Fruit fly (Drosophila melanogaster): Measurements from ENCODE around the gene CG10874.

The CG10874 gene

dm6 chr2L:2192123-2192601 is at the start of gene CG10874:
TSS of gene CG10874 (minus strand) at chr2L:2192386.
- TF ChIP-seq CTCF (optimal IDR thresholded peaks at IDR 0.05) (no peak), CG8478 (optimal IDR thresholded peaks at IDR 0.05) (no peak)

- TF ChIP-seq CTCF (optimal IDR thresholded peaks at IDR 0.05) (no peak), CG8478 (optimal IDR thresholded peaks at IDR 0.05) (no peak)
Observed at dm6 chr2L:2240493-2240892, 48.3 kb upstream of the CG10874 start, which contains the start of gene Tengl1. TSS of gene Tengl1 (minus strand) at chr2L:2240593.

dm6 chr2L:2239284-2239683 is 47.1 kb upstream of the CG10874 start, which contains the start of gene Tengl2:
TSS of gene Tengl2 (minus strand) at chr2L:2239384.
- TF ChIP-seq CTCF (optimal IDR thresholded peaks at IDR 0.05), result no peak
- TF ChIP-seq CG8478 (optimal IDR thresholded peaks at IDR 0.05), result no peak

- TF ChIP-seq CG8478 (optimal IDR thresholded peaks at IDR 0.05) (no peak), CTCF (optimal IDR thresholded peaks at IDR 0.05) (no peak)
Observed at dm6 chr2L:2238151-2238550, 46.0 kb upstream of the CG10874 start, which contains the start of gene Tengl3. TSS of gene Tengl3 (minus strand) at chr2L:2238251.

dm6 chr2L:2236722-2237121 is 44.5 kb upstream of the CG10874 start, which contains the start of gene Sec24CD:
TSS of gene Sec24CD (minus strand) at chr2L:2236844.
- TF ChIP-seq CG8478 (optimal IDR thresholded peaks at IDR 0.05), result no peak
- no peak for TF ChIP-seq CTCF (optimal IDR thresholded peaks at IDR 0.05)

- TF ChIP-seq CTCF (optimal IDR thresholded peaks at IDR 0.05), result no peak
- TF ChIP-seq CG8478 (optimal IDR thresholded peaks at IDR 0.05), result no peak
Observed at dm6 chr2L:2228179-2228849, 36.1 kb upstream of the CG10874 start.

- no peak for TF ChIP-seq CTCF (optimal IDR thresholded peaks at IDR 0.05)
- no peak for TF ChIP-seq CG8478 (optimal IDR thresholded peaks at IDR 0.05)
Observed at dm6 chr2L:2227316-2227715, 35.1 kb upstream of the CG10874 start.

dm6 chr2L:2226259-2227121 is 34.3 kb upstream of the CG10874 start, which contains the start of the genes CG15387 and sau:
TSS of gene CG15387 (minus strand) at chr2L:2226294.
TSS of gene sau (plus strand) at chr2L:2226342.
- TF ChIP-seq CG8478 (optimal IDR thresholded peaks at IDR 0.05) (no peak), CTCF (optimal IDR thresholded peaks at IDR 0.05) (no peak)

- no peak for TF ChIP-seq CTCF (optimal IDR thresholded peaks at IDR 0.05)
- no peak for TF ChIP-seq CG8478 (optimal IDR thresholded peaks at IDR 0.05)
Observed at dm6 chr2L:2222377-2222776, 30.2 kb upstream of the CG10874 start.

dm6 chr2L:2221649-2222150 is 29.5 kb upstream of the CG10874 start:
- TF ChIP-seq CTCF (optimal IDR thresholded peaks at IDR 0.05) (no peak), CG8478 (optimal IDR thresholded peaks at IDR 0.05) (no peak)

- no peak for TF ChIP-seq CTCF (optimal IDR thresholded peaks at IDR 0.05)
- no peak for TF ChIP-seq CG8478 (optimal IDR thresholded peaks at IDR 0.05)
Observed at dm6 chr2L:2220573-2221332, 28.6 kb upstream of the CG10874 start, which contains the start of gene papi. TSS of gene papi (plus strand) at chr2L:2220748.

- TF ChIP-seq CG8478 (optimal IDR thresholded peaks at IDR 0.05) (no peak), CTCF (optimal IDR thresholded peaks at IDR 0.05) (no peak)
Observed at dm6 chr2L:2217067-2217684, 25.0 kb upstream of the CG10874 start, which contains the start of the genes CG15386, CG42371 and mio. TSS of gene CG15386 (minus strand) at chr2L:2217246. TSS of gene CG42371 (minus strand) at chr2L:2217246. TSS of gene mio (plus strand) at chr2L:2217290.

dm6 chr2L:2216065-2216464 is 23.9 kb upstream of the CG10874 start, which contains the start of gene daed:
TSS of gene daed (minus strand) at chr2L:2216311.
- no peak for TF ChIP-seq CTCF (optimal IDR thresholded peaks at IDR 0.05)
- no peak for TF ChIP-seq CG8478 (optimal IDR thresholded peaks at IDR 0.05)

dm6 chr2L:2214004-2214403 is 21.8 kb upstream of the CG10874 start, which contains the start of the genes Uch and CG34174:
TSS of gene Uch (minus strand) at chr2L:2214211.
TSS of gene CG34174 (plus strand) at chr2L:2214266.
- no peak for TF ChIP-seq CTCF (optimal IDR thresholded peaks at IDR 0.05)
- TF ChIP-seq CG8478 (optimal IDR thresholded peaks at IDR 0.05), result no peak

Measured in S2 (cell line).